Fruit fly (Drosophila melanogaster) whole organism, embryonic: ENCODE data around the gene CG13131.

Experiments used
- BEAF-32 ChIP-seq: fragments of 200-800 bp; sonication (Bioruptor generic); optimal IDR thresholded peaks from 3 replicates; lab custom pipeline; 2017; ENCODE audit warnings: missing biosample characterization, missing genetic modification characterization, mild to moderate bottlenecking, moderate library complexity, missing genetic modification reagents
- CG10366 ChIP-seq: fragments of 200-800 bp; sonication (Bioruptor generic); IDR thresholded peaks from 2 replicates; pipeline ENCODE4 v1.3.6; 2022; ENCODE audit warnings: missing biosample characterization, missing genetic modification characterization
- CG12391 ChIP-seq: fragments of 200-800 bp; sonication (Bioruptor generic); optimal IDR thresholded peaks from 3 replicates; lab custom pipeline; 2018; ENCODE audit warnings: missing biosample characterization, mild to moderate bottlenecking, missing genetic modification characterization, moderate library complexity
- CG13287 ChIP-seq: fragments of 200-800 bp; sonication (Bioruptor generic); IDR thresholded peaks from 2 replicates; pipeline ENCODE4 v1.3.6; 2022; ENCODE audit warnings: missing biosample characterization, missing genetic modification characterization; ENCODE audit not compliant: partially characterized antibody
- CG2116 ChIP-seq: fragments of 200-800 bp; sonication (Bioruptor generic); optimal IDR thresholded peaks from 3 replicates; lab custom pipeline; 2018; ENCODE audit warnings: missing biosample characterization, mild to moderate bottlenecking, missing genetic modification characterization
- CG2129 ChIP-seq: fragments of 200-800 bp; sonication (Bioruptor generic); IDR thresholded peaks from 2 replicates; pipeline ENCODE4 v1.3.6; 2022; ENCODE audit warnings: missing biosample characterization, missing genetic modification characterization; ENCODE audit not compliant: partially characterized antibody
- CG2199 ChIP-seq: fragments of 200-800 bp; sonication (Bioruptor generic); IDR thresholded peaks from 3 replicates; pipeline ENCODE4 v1.3.6; 2022; ENCODE audit warnings: missing biosample characterization, missing genetic modification characterization
- CG30020 ChIP-seq: fragments of 200-800 bp; optimal IDR thresholded peaks from 2 replicates; lab custom pipeline; 2019; ENCODE audit warnings: missing biosample characterization, mild to moderate bottlenecking, missing genetic modification characterization, moderate library complexity
- CG3726 ChIP-seq: fragments of 200-800 bp; sonication (Bioruptor generic); IDR thresholded peaks from 3 replicates; pipeline ENCODE4, ENCODE4 v1.3.6; 2022; ENCODE audit warnings: missing biosample characterization, missing genetic modification characterization
- CG3995 ChIP-seq: fragments of 200-800 bp; sonication (Bioruptor generic); optimal IDR thresholded peaks from 3 replicates; lab custom pipeline; 2016; ENCODE audit warnings: missing biosample characterization, missing genetic modification characterization
- CG4328 ChIP-seq: fragments of 200-800 bp; sonication (Bioruptor generic); optimal IDR thresholded peaks from 3 replicates; lab custom pipeline; 2017; ENCODE audit warnings: missing biosample characterization, missing genetic modification reagents, missing genetic modification characterization
- CG6791 ChIP-seq: fragments of 200-800 bp; sonication (Bioruptor generic); IDR thresholded peaks from 3 replicates; pipeline ENCODE4 v1.3.6; 2022; ENCODE audit warnings: missing biosample characterization, missing genetic modification characterization; ENCODE audit not compliant: partially characterized antibody
- CG7372 ChIP-seq: fragments of 200-800 bp; sonication (Bioruptor generic); IDR thresholded peaks from 2 replicates; pipeline ENCODE4 v1.3.6; 2022; ENCODE audit warnings: missing biosample characterization, missing genetic modification characterization
- CG7928 ChIP-seq: fragments of 200-800 bp; sonication (Bioruptor generic); optimal IDR thresholded peaks from 2 replicates; lab custom pipeline; 2017; ENCODE audit warnings: missing biosample characterization, mild to moderate bottlenecking, missing genetic modification characterization
- CG7987 ChIP-seq: fragments of 200-800 bp; sonication (Bioruptor generic); optimal IDR thresholded peaks from 2 replicates; lab custom pipeline; 2018; ENCODE audit warnings: missing biosample characterization, mild to moderate bottlenecking, missing genetic modification characterization, moderate library complexity
- CG9727 ChIP-seq: fragments of 200-800 bp; sonication (Bioruptor generic); optimal IDR thresholded peaks from 3 replicates; lab custom pipeline; 2017; ENCODE audit warnings: missing biosample characterization, mild to moderate bottlenecking, missing genetic modification characterization
- CG9797 ChIP-seq: fragments of 200-800 bp; sonication (Bioruptor generic); optimal IDR thresholded peaks from 3 replicates; lab custom pipeline; 2018; ENCODE audit warnings: missing biosample characterization, mild to moderate bottlenecking, missing genetic modification characterization
- CG9876 ChIP-seq: fragments of 200-800 bp; sonication (Bioruptor generic); optimal IDR thresholded peaks from 2 replicates; lab custom pipeline; 2016; ENCODE audit warnings: missing biosample characterization, missing genetic modification characterization
- CG9932 ChIP-seq: fragments of 200-800 bp; sonication (Bioruptor generic); IDR thresholded peaks from 2 replicates; pipeline ENCODE4 v1.3.6; 2022; ENCODE audit warnings: missing biosample characterization, missing genetic modification characterization
- Deaf1 ChIP-seq: fragments of 200-800 bp; optimal IDR thresholded peaks from 3 replicates; lab custom pipeline; 2019; ENCODE audit warnings: missing biosample characterization, mild to moderate bottlenecking, missing genetic modification characterization, moderate library complexity
- Dek ChIP-seq: fragments of 200-800 bp; sonication (Bioruptor generic); optimal IDR thresholded peaks from 3 replicates; lab custom pipeline; 2019; ENCODE audit warnings: missing biosample characterization, mild to moderate bottlenecking, missing genetic modification characterization, moderate library complexity
- Dll ChIP-seq: fragments of 200-800 bp; sonication (Bioruptor generic); IDR thresholded peaks from 4 replicates; pipeline ENCODE4 v1.3.6; 2022; ENCODE audit warnings: missing biosample characterization, missing genetic modification characterization; ENCODE audit not compliant: partially characterized antibody
- Doc3 ChIP-seq: fragments of 200-800 bp; sonication (Bioruptor generic); IDR thresholded peaks from 3 replicates; pipeline ENCODE4 v1.3.6; 2022; ENCODE audit warnings: missing biosample characterization, missing genetic modification characterization; ENCODE audit not compliant: partially characterized antibody
- Dref ChIP-seq: fragments of 200-800 bp; sonication (Bioruptor generic); IDR thresholded peaks from 2 replicates; pipeline ENCODE4 v1.3.6; 2022; ENCODE audit warnings: missing biosample characterization, missing genetic modification characterization
- Drgx ChIP-seq: fragments of 200-800 bp; sonication (Bioruptor generic); IDR thresholded peaks from 2 replicates; pipeline ENCODE4 v1.3.6; 2022; ENCODE audit warnings: missing biosample characterization, missing genetic modification characterization
- E2f2 ChIP-seq: fragments of 200-800 bp; sonication (Bioruptor generic); IDR thresholded peaks from 2 replicates; pipeline ENCODE4 v1.3.6; 2022; ENCODE audit warnings: missing biosample characterization, missing genetic modification characterization
- HLHmδ ChIP-seq: fragments of 200-800 bp; sonication (Bioruptor generic); optimal IDR thresholded peaks from 2 replicates; lab custom pipeline; 2018; ENCODE audit warnings: missing biosample characterization, mild to moderate bottlenecking, missing genetic modification characterization, moderate library complexity
- HmgD ChIP-seq: fragments of 200-800 bp; sonication (Bioruptor generic); optimal IDR thresholded peaks from 3 replicates; lab custom pipeline; 2016; ENCODE audit warnings: missing biosample characterization, missing genetic modification characterization
- HmgZ ChIP-seq: fragments of 200-800 bp; sonication (Bioruptor generic); optimal IDR thresholded peaks from 2 replicates; lab custom pipeline; 2018; ENCODE audit warnings: missing biosample characterization, mild to moderate bottlenecking, missing genetic modification characterization
- Kr ChIP-seq: fragments of 200-800 bp; sonication (Bioruptor generic); optimal IDR thresholded peaks from 2 replicates; lab custom pipeline; 2017; ENCODE audit warnings: missing biosample characterization, mild to moderate bottlenecking, missing genetic modification characterization
- Med ChIP-seq: fragments of 200-800 bp; sonication (Bioruptor generic); peaks from one replicate; lab custom pipeline; 2016; ENCODE audit warnings: missing biosample characterization, missing genetic modification characterization, mild to moderate bottlenecking, inconsistent platforms, moderate library complexity
- NC2β ChIP-seq: fragments of 200-800 bp; sonication (Bioruptor generic); optimal IDR thresholded peaks from 2 replicates; lab custom pipeline; 2016; ENCODE audit warnings: missing biosample characterization, missing genetic modification characterization
- Opbp ChIP-seq: fragments of 200-800 bp; sonication (Bioruptor generic); IDR thresholded peaks from 3 replicates; pipeline ENCODE4 v1.3.6; 2022; ENCODE audit warnings: missing biosample characterization, missing genetic modification characterization; ENCODE audit not compliant: partially characterized antibody
- Scr ChIP-seq: fragments of 200-800 bp; sonication (Bioruptor generic); IDR thresholded peaks from 2 replicates; pipeline ENCODE4 v1.3.6; 2022; ENCODE audit warnings: missing biosample characterization, missing genetic modification characterization; ENCODE audit not compliant: partially characterized antibody
- Sin3A ChIP-seq: fragments of >200 bp; optimal IDR thresholded peaks from 2 replicates; lab custom pipeline; 2018
- YL-1 ChIP-seq: fragments of 200-800 bp; sonication (Bioruptor generic); optimal IDR thresholded peaks from 3 replicates; lab custom pipeline; 2017; ENCODE audit warnings: missing biosample characterization, mild to moderate bottlenecking, missing genetic modification characterization
- amos ChIP-seq: fragments of 200-800 bp; sonication (Bioruptor generic); IDR thresholded peaks from 2 replicates; pipeline ENCODE4 v1.3.6; 2022; ENCODE audit warnings: missing biosample characterization, missing genetic modification characterization; ENCODE audit not compliant: partially characterized antibody
- bsh ChIP-seq, 2 experiments: fragments of 200-800 bp; sonication (Bioruptor generic); optimal IDR thresholded peaks; 2 replicates each; lab custom pipeline; 2017 to 2018; ENCODE audit warnings: mild to moderate bottlenecking in 2 of 2, missing biosample characterization in 2 of 2, missing genetic modification characterization in 2 of 2, moderate library complexity in 1 of 2
- danr ChIP-seq: fragments of 200-800 bp; sonication (Bioruptor generic); IDR thresholded peaks from 2 replicates; pipeline ENCODE4 v1.3.6; 2022; ENCODE audit warnings: missing biosample characterization, missing genetic modification characterization
- grau ChIP-seq: fragments of 200-800 bp; optimal IDR thresholded peaks from 3 replicates; lab custom pipeline; 2019; ENCODE audit warnings: missing biosample characterization, mild to moderate bottlenecking, missing genetic modification characterization, moderate library complexity
- hbn ChIP-seq: fragments of 200-800 bp; sonication (Bioruptor generic); IDR thresholded peaks from 2 replicates; pipeline ENCODE4 v1.3.6; 2022; ENCODE audit warnings: missing biosample characterization, missing genetic modification characterization; ENCODE audit not compliant: partially characterized antibody
- insv ChIP-seq, 2 experiments: fragments of 200-800 bp; sonication (Bioruptor generic); optimal IDR thresholded peaks; 3 replicates each; lab custom pipeline; 2016 to 2018; ENCODE audit warnings: missing biosample characterization in 2 of 2, missing genetic modification characterization in 2 of 2
- nom ChIP-seq: fragments of 200-800 bp; sonication (Bioruptor generic); optimal IDR thresholded peaks from 2 replicates; lab custom pipeline; 2017; ENCODE audit warnings: missing biosample characterization, missing genetic modification characterization, mild to moderate bottlenecking, moderate library complexity, missing genetic modification reagents
- otp ChIP-seq: fragments of 200-800 bp; sonication (Bioruptor generic); IDR thresholded peaks from 3 replicates; pipeline ENCODE4, ENCODE4 v1.3.6; 2022; ENCODE audit warnings: missing biosample characterization, missing genetic modification characterization
- pb ChIP-seq: fragments of 200-800 bp; sonication (Bioruptor generic); optimal IDR thresholded peaks from 3 replicates; lab custom pipeline; 2016; ENCODE audit warnings: missing biosample characterization, missing genetic modification characterization
- pzg ChIP-seq: fragments of 200-800 bp; sonication (Bioruptor generic); optimal IDR thresholded peaks from 3 replicates; lab custom pipeline; 2018; ENCODE audit warnings: missing biosample characterization, mild to moderate bottlenecking, missing genetic modification characterization, moderate library complexity
- ro ChIP-seq: fragments of 200-800 bp; sonication (Bioruptor generic); IDR thresholded peaks from 2 replicates; pipeline ENCODE4 v1.3.6; 2022; ENCODE audit warnings: missing biosample characterization, missing genetic modification characterization
- schlank ChIP-seq: fragments of 200-800 bp; sonication (Bioruptor generic); optimal IDR thresholded peaks from 2 replicates; lab custom pipeline; 2018; ENCODE audit warnings: missing biosample characterization, mild to moderate bottlenecking, missing genetic modification characterization
- sens ChIP-seq: fragments of 200-800 bp; sonication (Bioruptor generic); peaks from one replicate; lab custom pipeline; 2016; ENCODE audit warnings: missing biosample characterization, missing genetic modification characterization
- sisA ChIP-seq: fragments of 200-800 bp; sonication (Bioruptor generic); IDR thresholded peaks from 2 replicates; pipeline ENCODE4 v1.3.6; 2022; ENCODE audit warnings: missing biosample characterization, missing genetic modification characterization
- tgo ChIP-seq: fragments of 200-800 bp; sonication (Bioruptor generic); IDR thresholded peaks from 3 replicates; pipeline ENCODE4 v1.3.6; 2022; ENCODE audit warnings: missing biosample characterization, missing genetic modification characterization

CG13131 gene

dm6 chr2L:10009293-10009695 lies 8.0 kb downstream of the CG13131 start, which contains the start of gene Trp1 (continued):
- TF ChIP-seq Sin3A: peak; percentile 5
- TF ChIP-seq YL-1: peak; percentile 73
- peak; percentile 21; the same call in 1 of the 2 replicates for TF ChIP-seq Drgx (GFP tag; lab: Robert Waterston, UW)
- no peak for TF ChIP-seq CG7987 (GFP tag; lab: Kevin White, UChicago)
- TF ChIP-seq CG9727 (GFP tag; lab: Kevin White, UChicago): no peak
- TF ChIP-seq CG2116 (GFP tag; lab: Kevin White, UChicago): peak; percentile 48
- TF ChIP-seq sens: peak; percentile 76
- peak; percentile 3 for TF ChIP-seq grau (tag; lab: Kevin White, UChicago)
- peak; percentile 18 for TF ChIP-seq E2f2 (GFP tag; lab: Robert Waterston, UW)
- peak; percentile 73 for TF ChIP-seq pzg
- TF ChIP-seq CG10366: no peak
- no peak for TF ChIP-seq Kr
- TF ChIP-seq Dll (GFP tag; lab: Robert Waterston, UW): peak; percentile 92
- TF ChIP-seq CG30020: peak; percentile 63
- peak in 1 of 2 experiments; percentile 64 for TF ChIP-seq insv (GFP tag; optimal IDR thresholded peaks at IDR 0.05; lab: Kevin White, UChicago)
- TF ChIP-seq CG3995 (GFP tag; lab: Kevin White, UChicago): peak; percentile 12
- TF ChIP-seq CG7928: no peak
- TF ChIP-seq CG13287 (GFP tag; lab: Robert Waterston, UW): peak; percentile 95
- peak; percentile 97 for TF ChIP-seq Opbp (GFP tag; lab: Robert Waterston, UW)
- TF ChIP-seq CG6791 (GFP tag; lab: Robert Waterston, UW): peak; percentile 97
- no peak for TF ChIP-seq ro (GFP tag; lab: Robert Waterston, UW)
- no peak for TF ChIP-seq sisA (GFP tag; lab: Robert Waterston, UW)
- no peak for TF ChIP-seq schlank (tag; lab: Kevin White, UChicago)
- TF ChIP-seq CG2199 (GFP tag; lab: Robert Waterston, UW): no peak
- no peak for TF ChIP-seq otp
- TF ChIP-seq HmgD (GFP tag; lab: Kevin White, UChicago): no peak
- TF ChIP-seq tgo (GFP tag; lab: Robert Waterston, UW): no peak
- TF ChIP-seq pb: no peak
- TF ChIP-seq hbn (GFP tag; lab: Robert Waterston, UW): peak; percentile 87
- TF ChIP-seq CG9797 (GFP tag; lab: Kevin White, UChicago): peak; percentile 15
- peak; percentile 94 for TF ChIP-seq BEAF-32 (GFP tag; lab: Kevin White, UChicago)
- no peak for TF ChIP-seq HLHmδ
- no peak for TF ChIP-seq danr (GFP tag; lab: Robert Waterston, UW)
- peak; percentile 32 for TF ChIP-seq HmgZ (tag; lab: Kevin White, UChicago)
- peak; percentile 88 for TF ChIP-seq Dref (GFP tag; lab: Robert Waterston, UW)
- peak; percentile 47; the same call in 1 of the 2 replicates for TF ChIP-seq CG9932
- peak in 1 of 2 experiments; percentile 21 for TF ChIP-seq bsh (GFP tag; optimal IDR thresholded peaks at IDR 0.05; lab: Kevin White, UChicago)
- TF ChIP-seq Deaf1 (tag; lab: Kevin White, UChicago): no peak
- TF ChIP-seq CG7372 (GFP tag; lab: Robert Waterston, UW): no peak
- no peak for TF ChIP-seq CG9876
- TF ChIP-seq CG2129 (GFP tag; lab: Robert Waterston, UW): peak; percentile 84
- peak; percentile 62 for TF ChIP-seq nom (GFP tag; lab: Kevin White, UChicago)
- peak; percentile 99 for TF ChIP-seq amos
- TF ChIP-seq CG3726 (GFP tag; lab: Robert Waterston, UW): no peak
- peak; percentile 9 for TF ChIP-seq Dek (tag; lab: Kevin White, UChicago)
- no peak for TF ChIP-seq NC2β (GFP tag; lab: Kevin White, UChicago)
- TF ChIP-seq Scr: peak; percentile 94
- peak; percentile 93 for TF ChIP-seq Doc3 (GFP tag; lab: Robert Waterston, UW)
- TF ChIP-seq CG4328 (GFP tag; lab: Kevin White, UChicago): no peak
- TF ChIP-seq CG12391: peak; percentile 21
- TF ChIP-seq Med (GFP tag; lab: Kevin White, UChicago): peak; percentile 76
